Worm (Caenorhabditis elegans) whole organism, L3 larva: ENCODE results near the gene srh-33.

Experiments used
- R02D3.7 ChIP-seq: fragments of 150-350 bp; optimal IDR thresholded peaks from 2 replicates; lab custom pipeline; 2014; ENCODE audit warnings: missing biosample characterization, missing genetic modification characterization
- ZK546.5 ChIP-seq: sonication (generic microtip); optimal IDR thresholded peaks from 2 replicates; lab custom pipeline; 2017; ENCODE audit warnings: missing biosample characterization, missing genetic modification characterization
- ama-1 ChIP-seq: fragments of 150-350 bp; optimal IDR thresholded peaks from 2 replicates; lab custom pipeline; 2018
- ceh-16 ChIP-seq: sonication (generic microtip); optimal IDR thresholded peaks from 2 replicates; lab custom pipeline; 2017; ENCODE audit warnings: missing biosample characterization, missing genetic modification characterization
- ceh-28 ChIP-seq: fragments of 150-350 bp; optimal IDR thresholded peaks from 2 replicates; lab custom pipeline; 2014; ENCODE audit warnings: missing biosample characterization, missing genetic modification reagents, missing genetic modification characterization
- ceh-82 ChIP-seq: fragments of 150-350 bp; optimal IDR thresholded peaks from 2 replicates; lab custom pipeline; 2014; ENCODE audit warnings: missing biosample characterization, missing genetic modification characterization
- ceh-9 ChIP-seq: sonication (generic microtip); optimal IDR thresholded peaks from 2 replicates; lab custom pipeline; 2018; ENCODE audit warnings: missing biosample characterization, missing genetic modification characterization
- egl-5 ChIP-seq: fragments of 150-350 bp; optimal IDR thresholded peaks from 2 replicates; lab custom pipeline; 2017; ENCODE audit warnings: missing biosample characterization, missing genetic modification reagents, missing genetic modification characterization, inconsistent platforms
- elt-1 ChIP-seq: fragments of 150-350 bp; optimal IDR thresholded peaks from 2 replicates; lab custom pipeline; 2014; ENCODE audit warnings: missing biosample characterization, missing genetic modification characterization
- elt-2 ChIP-seq: sonication (generic microtip); optimal IDR thresholded peaks from 2 replicates; lab custom pipeline; 2016; ENCODE audit warnings: missing genetic modification reagents, mild to moderate bottlenecking, missing genetic modification characterization, missing compliant biosample characterization
- elt-3 ChIP-seq, 3 experiments: fragments of 150-350 bp in 1 of 3; sonication (generic microtip) in 2 of 3; optimal IDR thresholded peaks; 2 replicates in 2 of 3; 4 replicates in 1 of 3; lab custom pipeline; 2014 to 2017; ENCODE audit warnings: missing biosample characterization in 3 of 3, missing genetic modification characterization in 3 of 3
- fkh-10 ChIP-seq: sonication (generic microtip); optimal IDR thresholded peaks from 2 replicates; lab custom pipeline; 2017; ENCODE audit warnings: missing biosample characterization, missing genetic modification reagents, missing genetic modification characterization
- fos-1 ChIP-seq: fragments of 150-350 bp; optimal IDR thresholded peaks from 2 replicates; lab custom pipeline; 2014; ENCODE audit warnings: missing biosample characterization, missing genetic modification characterization
- jun-1 ChIP-seq: fragments of 150-350 bp; optimal IDR thresholded peaks from 2 replicates; lab custom pipeline; 2014; ENCODE audit warnings: missing biosample characterization, missing genetic modification reagents, missing genetic modification characterization
- lin-15B ChIP-seq: fragments of 150-350 bp; optimal IDR thresholded peaks from 2 replicates; lab custom pipeline; 2014; ENCODE audit warnings: missing biosample characterization, missing genetic modification characterization
- lsy-12 ChIP-seq: sonication (generic microtip); optimal IDR thresholded peaks from 2 replicates; lab custom pipeline; 2016; ENCODE audit warnings: mild to moderate bottlenecking, missing genetic modification characterization, missing compliant biosample characterization
- nfya-1 ChIP-seq: sonication (generic microtip); optimal IDR thresholded peaks from 2 replicates; lab custom pipeline; 2017; ENCODE audit warnings: missing genetic modification characterization, mild to moderate bottlenecking, missing compliant biosample characterization, antibody characterized with exemption, moderate library complexity; ENCODE audit not compliant: insufficient read depth
- nhr-11 ChIP-seq: fragments of 150-350 bp; optimal IDR thresholded peaks from 2 replicates; lab custom pipeline; 2014; ENCODE audit warnings: missing biosample characterization, missing genetic modification characterization
- nhr-12 ChIP-seq: fragments of 150-350 bp; optimal IDR thresholded peaks from 2 replicates; lab custom pipeline; 2014; ENCODE audit warnings: missing biosample characterization, missing genetic modification characterization
- nhr-23 ChIP-seq: fragments of 150-350 bp; optimal IDR thresholded peaks from 2 replicates; lab custom pipeline; 2014; ENCODE audit warnings: missing biosample characterization, missing genetic modification reagents, missing genetic modification characterization
- nhr-237 ChIP-seq: fragments of 150-350 bp; optimal IDR thresholded peaks from 2 replicates; lab custom pipeline; 2014; ENCODE audit warnings: missing biosample characterization, missing genetic modification characterization
- nhr-28 ChIP-seq: fragments of 150-350 bp; optimal IDR thresholded peaks from 2 replicates; lab custom pipeline; 2014; ENCODE audit warnings: missing biosample characterization, missing genetic modification characterization
- nhr-43 ChIP-seq: sonication (generic microtip); optimal IDR thresholded peaks from 2 replicates; lab custom pipeline; 2016; ENCODE audit warnings: mild to moderate bottlenecking, missing genetic modification characterization, missing compliant biosample characterization; ENCODE audit not compliant: poor library complexity, severe bottlenecking
- nhr-67 ChIP-seq: fragments of 150-350 bp; optimal IDR thresholded peaks from 2 replicates; lab custom pipeline; 2014; ENCODE audit warnings: missing biosample characterization, missing genetic modification characterization
- nhr-76 ChIP-seq: fragments of 150-350 bp; sonication (generic microtip); optimal IDR thresholded peaks from 5 replicates; lab custom pipeline; 2014; ENCODE audit warnings: missing biosample characterization, missing genetic modification characterization
- nhr-77 ChIP-seq: fragments of 150-350 bp; optimal IDR thresholded peaks from 2 replicates; lab custom pipeline; 2014; ENCODE audit warnings: missing biosample characterization, missing genetic modification characterization
- pha-4 ChIP-seq: fragments of 150-350 bp; optimal IDR thresholded peaks from 2 replicates; lab custom pipeline; 2014; ENCODE audit warnings: missing biosample characterization, missing genetic modification reagents, missing genetic modification characterization
- pqm-1 ChIP-seq: fragments of 150-350 bp; optimal IDR thresholded peaks from 2 replicates; lab custom pipeline; 2017; ENCODE audit warnings: missing biosample characterization, missing genetic modification characterization, inconsistent platforms
- sea-2 ChIP-seq: fragments of 150-350 bp; sonication (generic microtip); optimal IDR thresholded peaks from 4 replicates; lab custom pipeline; 2014; ENCODE audit warnings: missing biosample characterization, missing genetic modification reagents, missing genetic modification characterization
- skn-1 ChIP-seq: fragments of 150-350 bp; optimal IDR thresholded peaks from 2 replicates; lab custom pipeline; 2014; ENCODE audit warnings: missing biosample characterization, missing genetic modification characterization
- snpc-4 ChIP-seq: fragments of 150-350 bp; optimal IDR thresholded peaks from 2 replicates; lab custom pipeline; 2014; ENCODE audit warnings: missing biosample characterization, missing genetic modification characterization
- tbx-2 ChIP-seq: sonication (generic microtip); optimal IDR thresholded peaks from 2 replicates; lab custom pipeline; 2016; ENCODE audit warnings: mild to moderate bottlenecking, missing genetic modification characterization, missing compliant biosample characterization
- unc-39 ChIP-seq: sonication (generic microtip); optimal IDR thresholded peaks from 4 replicates; lab custom pipeline; 2017; ENCODE audit warnings: missing biosample characterization, missing genetic modification characterization
- unc-62 ChIP-seq: fragments of 150-350 bp; sonication (generic microtip); optimal IDR thresholded peaks from 4 replicates; lab custom pipeline; 2014; ENCODE audit warnings: missing biosample characterization, missing genetic modification reagents, missing genetic modification characterization
- zag-1 ChIP-seq: fragments of 150-350 bp; optimal IDR thresholded peaks from 2 replicates; lab custom pipeline; 2014; ENCODE audit warnings: missing biosample characterization, missing genetic modification characterization

Gene srh-33

DNA sequence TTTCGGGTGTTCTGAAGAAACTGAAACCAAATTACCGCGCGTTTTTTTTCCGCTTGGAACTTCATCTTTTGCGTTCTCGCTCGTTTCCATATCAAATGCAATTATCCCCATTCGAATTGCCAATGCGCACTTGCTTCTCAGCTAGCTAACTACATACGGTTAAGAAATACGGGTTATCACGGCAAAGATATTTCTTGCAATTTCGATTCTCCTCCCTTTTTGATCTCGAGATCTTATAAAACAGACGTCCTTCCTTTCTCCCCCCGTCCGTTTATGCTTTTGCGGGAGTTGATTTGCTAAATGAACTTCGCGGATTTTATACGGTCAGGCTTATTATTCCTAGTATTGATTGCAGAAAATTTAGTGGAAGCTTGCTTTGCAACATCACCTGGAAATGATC lies 14.2 kb downstream of the srh-33 start, which contains the start of gene B0554.4:
Gene B0554.4, plus strand, starts transcription at position 301 of the 400 bp plus-strand sequence.
- TF ChIP-seq nhr-23 (tag; lab: Kevin White, UChicago) (no peak), nhr-12 (tag; lab: Kevin White, UChicago) (no peak), pqm-1 (tag; lab: Kevin White, UChicago) (no peak), egl-5 (no peak), tbx-2 (tag; lab: Kevin White, UChicago) (no peak), snpc-4 (tag; lab: Kevin White, UChicago) (no peak), elt-1 (tag; lab: Kevin White, UChicago) (no peak), fos-1 (tag; lab: Kevin White, UChicago) (no peak), ceh-28 (no peak), ceh-9 (tag; lab: Kevin White, UChicago) (no peak), nhr-11 (tag; lab: Kevin White, UChicago) (no peak), fkh-10 (no peak), ceh-82 (tag; lab: Kevin White, UChicago) (no peak), lsy-12 (tag; lab: Kevin White, UChicago) (no peak), elt-3 (tag; optimal IDR thresholded peaks at IDR 0.05; lab: Kevin White, UChicago) (no peak), nhr-76 (tag; lab: Kevin White, UChicago) (no peak), lin-15B (no peak)

DNA sequence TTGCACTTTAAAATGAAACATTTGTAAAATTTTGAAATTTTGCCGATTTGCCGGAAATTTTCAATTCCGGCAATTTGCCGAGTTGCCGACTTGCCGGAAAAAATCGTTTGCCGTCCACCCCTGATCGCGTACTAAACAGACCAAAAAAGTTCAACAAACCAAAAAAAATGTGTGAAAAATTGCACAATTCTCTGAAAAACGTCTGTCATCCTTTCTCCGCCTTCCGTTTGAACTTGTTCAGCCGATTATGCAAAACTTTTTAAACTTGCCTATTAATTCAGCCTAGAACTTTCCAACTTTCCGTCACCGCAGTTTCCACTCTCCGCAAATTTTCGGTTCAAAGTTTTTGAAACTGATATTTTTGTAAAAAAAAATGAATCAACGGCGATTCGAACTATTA lies 19.0 kb downstream of the srh-33 start, which contains the start of gene B0554.5:
Gene B0554.5, plus strand, starts transcription at position 301 of the 400 bp plus-strand sequence.
- TF ChIP-seq nhr-67 (tag; lab: Kevin White, UChicago), result no peak
- no peak for TF ChIP-seq ceh-82 (tag; lab: Kevin White, UChicago)
- TF ChIP-seq jun-1 (tag; lab: Kevin White, UChicago), result no peak
- TF ChIP-seq pha-4 (tag; lab: Kevin White, UChicago), result no peak
- TF ChIP-seq unc-39 (tag; lab: Kevin White, UChicago), result no peak
- TF ChIP-seq pqm-1 (tag; lab: Kevin White, UChicago), result no peak
- TF ChIP-seq lsy-12 (tag; lab: Kevin White, UChicago), result no peak
- no peak for TF ChIP-seq nhr-43 (tag; lab: Kevin White, UChicago)
- no peak for TF ChIP-seq ama-1
- TF ChIP-seq, all 47 proteins: peak for 0

DNA sequence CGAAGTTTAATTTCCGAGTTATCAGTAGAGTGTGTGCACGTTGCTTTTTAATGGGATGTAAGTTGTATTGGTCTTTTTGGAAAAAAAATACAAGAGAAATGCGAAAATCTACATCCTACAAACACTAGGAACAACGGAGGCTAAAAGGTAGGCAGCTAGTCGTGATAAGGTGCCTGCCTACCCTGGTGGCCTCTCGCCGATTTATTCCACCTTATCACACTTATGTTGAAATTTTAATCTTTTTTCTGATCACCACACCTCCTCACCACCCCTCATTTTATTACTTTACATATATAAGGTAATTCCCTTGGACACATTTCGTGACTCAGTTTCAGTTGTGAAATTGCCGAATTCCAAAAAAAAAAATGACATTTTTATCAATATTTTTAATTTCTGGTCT lies 21.0 kb downstream of the srh-33 start, which contains the start of gene dod-20:
Gene dod-20, plus strand, starts transcription at position 301 of the 400 bp plus-strand sequence.
- peak; percentile 61 for TF ChIP-seq elt-2 (tag; lab: Kevin White, UChicago)
- TF ChIP-seq ceh-82 (tag; lab: Kevin White, UChicago), result no peak
- TF ChIP-seq nhr-28, result no peak
- no peak for TF ChIP-seq ceh-28

DNA sequence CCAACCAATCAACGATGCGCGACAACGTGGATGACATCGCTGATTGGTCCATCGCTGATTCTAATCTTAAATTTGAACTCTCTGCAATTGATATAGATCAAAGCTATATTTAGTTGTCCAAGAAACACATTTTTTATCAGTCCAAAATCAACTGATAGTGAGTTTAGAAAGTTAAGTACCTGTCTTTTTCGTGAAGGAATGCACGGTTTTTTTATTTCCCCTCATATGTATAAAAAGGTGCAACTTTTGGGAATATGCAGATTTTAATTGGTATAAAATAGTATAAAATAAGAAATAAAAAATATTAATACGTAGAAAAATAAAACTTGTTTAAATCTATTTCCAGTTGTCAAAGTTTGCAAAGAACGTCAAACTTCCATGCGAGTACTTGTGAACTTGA lies 24.7 kb downstream of the srh-33 start, which contains the start of gene Y39D8A.1:
Gene Y39D8A.1, plus strand, starts transcription at position 301 of the 400 bp plus-strand sequence.
- TF ChIP-seq jun-1 (tag; lab: Kevin White, UChicago) (no peak), nhr-77 (tag; lab: Kevin White, UChicago) (no peak), nhr-237 (tag; lab: Kevin White, UChicago) (no peak), fos-1 (tag; lab: Kevin White, UChicago) (no peak), zag-1 (tag; lab: Kevin White, UChicago) (no peak), elt-2 (tag; lab: Kevin White, UChicago) (no peak), nfya-1 (tag; lab: Kevin White, UChicago) (no peak), sea-2 (GFP tag; lab: Kevin White, UChicago) (no peak), skn-1 (tag; lab: Kevin White, UChicago) (no peak), ceh-28 (no peak), pqm-1 (tag; lab: Kevin White, UChicago) (no peak), R02D3.7 (tag; lab: Kevin White, UChicago) (no peak), ceh-16 (tag; lab: Kevin White, UChicago) (no peak), ama-1 (no peak), unc-62 (GFP tag; lab: Kevin White, UChicago) (no peak), pha-4 (tag; lab: Kevin White, UChicago) (no peak), ZK546.5 (tag; lab: Kevin White, UChicago) (no peak)
